Fruit fly (Drosophila melanogaster) whole organism, embryonic: ENCODE data around the gene Mpc1.

Source experiments
- Antp ChIP-seq: fragments of 200-800 bp; sonication (Bioruptor generic); optimal IDR thresholded peaks from 3 replicates; lab custom pipeline; 2016; ENCODE audit warnings: missing biosample characterization, missing genetic modification characterization
- Asciz ChIP-seq: fragments of 200-800 bp; sonication (Bioruptor generic); optimal IDR thresholded peaks from 2 replicates; lab custom pipeline; 2017; ENCODE audit warnings: missing biosample characterization, mild to moderate bottlenecking, missing genetic modification characterization, missing genetic modification reagents
- B-H2 ChIP-seq: fragments of 200-800 bp; sonication (Bioruptor generic); optimal IDR thresholded peaks from 2 replicates; lab custom pipeline; 2018; ENCODE audit warnings: missing biosample characterization, mild to moderate bottlenecking, missing genetic modification characterization
- CG11085 ChIP-seq: fragments of 200-800 bp; sonication (Bioruptor generic); IDR thresholded peaks from 2 replicates; pipeline ENCODE4 v1.3.6; 2022; ENCODE audit warnings: missing biosample characterization, missing genetic modification characterization
- CG12659 ChIP-seq: fragments of 200-800 bp; sonication (Bioruptor generic); optimal IDR thresholded peaks from 3 replicates; lab custom pipeline; 2017; ENCODE audit warnings: mild to moderate bottlenecking, missing biosample characterization, missing genetic modification reagents, missing genetic modification characterization
- CG16779 ChIP-seq: fragments of 200-800 bp; sonication (Bioruptor generic); IDR thresholded peaks from 2 replicates; pipeline ENCODE4 v1.3.6; 2022; ENCODE audit warnings: missing biosample characterization, missing genetic modification characterization
- CG18599 ChIP-seq: fragments of 200-800 bp; sonication (Bioruptor generic); optimal IDR thresholded peaks from 3 replicates; lab custom pipeline; 2017; ENCODE audit warnings: missing biosample characterization, missing genetic modification characterization, mild to moderate bottlenecking, moderate library complexity, missing genetic modification reagents
- CG18764 ChIP-seq: fragments of 200-800 bp; sonication (Bioruptor generic); optimal IDR thresholded peaks from 3 replicates; lab custom pipeline; 2016; ENCODE audit warnings: missing biosample characterization, missing genetic modification characterization
- CG30431 ChIP-seq: fragments of 200-800 bp; sonication (Bioruptor generic); optimal IDR thresholded peaks from 2 replicates; lab custom pipeline; 2017; ENCODE audit warnings: missing biosample characterization, missing genetic modification characterization
- CG31224 ChIP-seq: fragments of 200-800 bp; sonication (Bioruptor generic); IDR thresholded peaks from 2 replicates; pipeline ENCODE4 v1.3.6; 2022; ENCODE audit warnings: missing biosample characterization, missing genetic modification characterization
- CG3407 ChIP-seq: fragments of 200-800 bp; sonication (Bioruptor generic); optimal IDR thresholded peaks from 2 replicates; lab custom pipeline; 2018; ENCODE audit warnings: missing biosample characterization, mild to moderate bottlenecking, missing genetic modification characterization
- CG7745 ChIP-seq: fragments of 200-800 bp; sonication (Bioruptor generic); optimal IDR thresholded peaks from 2 replicates; lab custom pipeline; 2018; ENCODE audit warnings: missing biosample characterization, mild to moderate bottlenecking, missing genetic modification characterization, moderate library complexity
- CG7786 ChIP-seq: fragments of 200-800 bp; sonication (Bioruptor generic); optimal IDR thresholded peaks from 2 replicates; lab custom pipeline; 2016; ENCODE audit warnings: missing biosample characterization, missing genetic modification characterization
- CG8089 ChIP-seq: fragments of 200-800 bp; sonication (Bioruptor generic); optimal IDR thresholded peaks from 3 replicates; lab custom pipeline; 2016; ENCODE audit warnings: missing biosample characterization, missing genetic modification characterization
- CG9727 ChIP-seq: fragments of 200-800 bp; sonication (Bioruptor generic); optimal IDR thresholded peaks from 3 replicates; lab custom pipeline; 2017; ENCODE audit warnings: missing biosample characterization, mild to moderate bottlenecking, missing genetic modification characterization
- CTCF ChIP-seq: fragments of 200-800 bp; sonication (Bioruptor generic); optimal IDR thresholded peaks from 2 replicates; lab custom pipeline; 2017; ENCODE audit warnings: missing biosample characterization, mild to moderate bottlenecking, missing genetic modification characterization, moderate library complexity
- CrebB ChIP-seq: fragments of 200-800 bp; sonication (Bioruptor generic); optimal IDR thresholded peaks from 3 replicates; lab custom pipeline; 2018; ENCODE audit warnings: missing biosample characterization, mild to moderate bottlenecking, missing genetic modification characterization
- Dip3 ChIP-seq: fragments of 200-800 bp; sonication (Bioruptor generic); optimal IDR thresholded peaks from 3 replicates; lab custom pipeline; 2016; ENCODE audit warnings: missing biosample characterization, missing genetic modification characterization
- Eip74EF ChIP-seq, 2 experiments: fragments of 200-800 bp in 1 of 2; fragments of >200 bp in 1 of 2; sonication (Bioruptor generic) in 1 of 2; optimal IDR thresholded peaks; 2 replicates each; lab custom pipeline; 2017 to 2019; ENCODE audit warnings: missing biosample characterization in 2 of 2, missing genetic modification characterization in 2 of 2, mild to moderate bottlenecking in 1 of 2, moderate library complexity in 1 of 2
- Fer2 ChIP-seq: fragments of 200-800 bp; sonication (Bioruptor generic); optimal IDR thresholded peaks from 2 replicates; lab custom pipeline; 2018; ENCODE audit warnings: missing biosample characterization, mild to moderate bottlenecking, missing genetic modification characterization, moderate library complexity
- HLH4C ChIP-seq: fragments of 200-800 bp; sonication (Bioruptor generic); IDR thresholded peaks from 3 replicates; pipeline ENCODE4 v1.3.6; 2022; ENCODE audit warnings: missing biosample characterization, missing genetic modification characterization; ENCODE audit not compliant: partially characterized antibody
- MESR4 ChIP-seq: fragments of 200-800 bp; sonication (Bioruptor generic); optimal IDR thresholded peaks from 2 replicates; lab custom pipeline; 2018; ENCODE audit warnings: missing biosample characterization, mild to moderate bottlenecking, missing genetic modification characterization, moderate library complexity
- Nf-YA ChIP-seq: fragments of 200-800 bp; sonication (Bioruptor generic); IDR thresholded peaks from 2 replicates; pipeline ENCODE4 v1.3.6; 2022; ENCODE audit warnings: missing biosample characterization, missing genetic modification characterization
- Scr ChIP-seq: fragments of 200-800 bp; sonication (Bioruptor generic); IDR thresholded peaks from 2 replicates; pipeline ENCODE4 v1.3.6; 2022; ENCODE audit warnings: missing biosample characterization, missing genetic modification characterization; ENCODE audit not compliant: partially characterized antibody
- Sry-δ ChIP-seq: fragments of 200-800 bp; sonication (Bioruptor generic); optimal IDR thresholded peaks from 2 replicates; lab custom pipeline; 2016; ENCODE audit warnings: missing biosample characterization, missing genetic modification characterization
- TFAM ChIP-seq: fragments of 200-800 bp; sonication (Bioruptor generic); optimal IDR thresholded peaks from 2 replicates; lab custom pipeline; 2017; ENCODE audit warnings: missing biosample characterization, missing genetic modification characterization, inconsistent platforms
- Tbp ChIP-seq: fragments of >200 bp; optimal IDR thresholded peaks from 2 replicates; lab custom pipeline; 2018; ENCODE audit warnings: missing biosample characterization, missing genetic modification characterization
- Usf ChIP-seq: fragments of 200-800 bp; sonication (Bioruptor generic); optimal IDR thresholded peaks from 2 replicates; lab custom pipeline; 2017; ENCODE audit warnings: missing genotype, missing biosample characterization, missing genetic modification characterization
- Xrp1 ChIP-seq: fragments of 200-800 bp; sonication (Bioruptor generic); IDR thresholded peaks from 2 replicates; pipeline ENCODE4 v1.3.6; 2022; ENCODE audit warnings: missing biosample characterization, missing genetic modification characterization
- aop ChIP-seq: fragments of 200-800 bp; sonication (Bioruptor generic); IDR thresholded peaks from 2 replicates; pipeline ENCODE4 v1.3.6; 2022; ENCODE audit warnings: missing biosample characterization, missing genetic modification characterization
- ash1 ChIP-seq: fragments of 200-800 bp; sonication (Bioruptor generic); optimal IDR thresholded peaks from 2 replicates; lab custom pipeline; 2018; ENCODE audit warnings: missing biosample characterization, mild to moderate bottlenecking, missing genetic modification characterization
- bsh ChIP-seq, 2 experiments: fragments of 200-800 bp; sonication (Bioruptor generic); optimal IDR thresholded peaks; 2 replicates each; lab custom pipeline; 2017 to 2018; ENCODE audit warnings: mild to moderate bottlenecking in 2 of 2, missing biosample characterization in 2 of 2, missing genetic modification characterization in 2 of 2, moderate library complexity in 1 of 2
- chm ChIP-seq: fragments of 200-800 bp; sonication (Bioruptor generic); IDR thresholded peaks from 2 replicates; pipeline ENCODE4 v1.3.6; 2022; ENCODE audit warnings: missing biosample characterization, missing genetic modification characterization
- chn ChIP-seq: fragments of 200-800 bp; sonication (Bioruptor generic); optimal IDR thresholded peaks from 2 replicates; lab custom pipeline; 2016; ENCODE audit warnings: missing biosample characterization, missing genetic modification characterization
- da ChIP-seq: fragments of 200-800 bp; sonication (Bioruptor generic); optimal IDR thresholded peaks from 2 replicates; lab custom pipeline; 2016; ENCODE audit warnings: missing biosample characterization, missing genetic modification characterization
- dm ChIP-seq: fragments of 200-800 bp; sonication (Bioruptor generic); optimal IDR thresholded peaks from 3 replicates; lab custom pipeline; 2016; ENCODE audit warnings: missing biosample characterization, missing genetic modification characterization
- dpn ChIP-seq, 2 experiments: fragments of 200-800 bp; sonication (Bioruptor generic); optimal IDR thresholded peaks; 3 replicates each; lab custom pipeline; 2016; ENCODE audit warnings: missing biosample characterization in 2 of 2, missing genetic modification characterization in 2 of 2
- fd96Cb ChIP-seq: fragments of 200-800 bp; sonication (Bioruptor generic); optimal IDR thresholded peaks from 2 replicates; lab custom pipeline; 2018; ENCODE audit warnings: missing biosample characterization, mild to moderate bottlenecking, missing genetic modification characterization, moderate library complexity
- insv ChIP-seq, 2 experiments: fragments of 200-800 bp; sonication (Bioruptor generic); optimal IDR thresholded peaks; 3 replicates each; lab custom pipeline; 2016 to 2018; ENCODE audit warnings: missing biosample characterization in 2 of 2, missing genetic modification characterization in 2 of 2
- jumu ChIP-seq: fragments of 200-800 bp; sonication (Bioruptor generic); optimal IDR thresholded peaks from 3 replicates; lab custom pipeline; 2016; ENCODE audit warnings: missing biosample characterization, missing genetic modification characterization
- lola ChIP-seq, 3 experiments: fragments of >200 bp in 2 of 3; fragments of 200-800 bp in 1 of 3; sonication (Bioruptor generic) in 1 of 3; optimal IDR thresholded peaks; 2 replicates each; lab custom pipeline; 2017 to 2019; ENCODE audit warnings: missing biosample characterization in 3 of 3, missing genetic modification characterization in 3 of 3, mild to moderate bottlenecking in 1 of 3, moderate library complexity in 1 of 3
- nerfin-1 ChIP-seq: fragments of 200-800 bp; sonication (Bioruptor generic); optimal IDR thresholded peaks from 3 replicates; lab custom pipeline; 2019; ENCODE audit warnings: missing biosample characterization, mild to moderate bottlenecking, missing genetic modification characterization, moderate library complexity
- onecut ChIP-seq: fragments of 200-800 bp; sonication (Bioruptor generic); IDR thresholded peaks from 2 replicates; pipeline ENCODE4 v1.3.6; 2022; ENCODE audit warnings: missing biosample characterization, missing genetic modification characterization
- pan ChIP-seq, 4 experiments: fragments of >200 bp in 3 of 4; fragments of 200-800 bp in 1 of 4; sonication (Bioruptor generic) in 1 of 4; optimal IDR thresholded peaks in 3 of 4; IDR thresholded peaks in 1 of 4; 2 replicates each; pipeline versions ENCODE4 v1.3.6 to Lab custom; 2017 to 2022; ENCODE audit warnings: missing biosample characterization in 2 of 4, missing genetic modification characterization in 2 of 4, mixed read lengths in 1 of 4
- pb ChIP-seq: fragments of 200-800 bp; sonication (Bioruptor generic); optimal IDR thresholded peaks from 3 replicates; lab custom pipeline; 2016; ENCODE audit warnings: missing biosample characterization, missing genetic modification characterization
- pros ChIP-seq: fragments of 200-800 bp; sonication (Bioruptor generic); optimal IDR thresholded peaks from 3 replicates; lab custom pipeline; 2019; ENCODE audit warnings: missing biosample characterization, mild to moderate bottlenecking, missing genetic modification characterization, moderate library complexity
- tin ChIP-seq: fragments of 200-800 bp; sonication (Bioruptor generic); optimal IDR thresholded peaks from 3 replicates; lab custom pipeline; 2016; ENCODE audit warnings: missing biosample characterization, missing genetic modification characterization
- usp ChIP-seq: fragments of >200 bp; optimal IDR thresholded peaks from 2 replicates; lab custom pipeline; 2017; ENCODE audit warnings: missing biosample characterization, missing genetic modification characterization
- wek ChIP-seq: fragments of 200-800 bp; sonication (Bioruptor generic); optimal IDR thresholded peaks from 3 replicates; lab custom pipeline; 2018; ENCODE audit warnings: missing biosample characterization, mild to moderate bottlenecking, missing genetic modification characterization, moderate library complexity
- zfh2 ChIP-seq: fragments of 200-800 bp; sonication (Bioruptor generic); optimal IDR thresholded peaks from 2 replicates; lab custom pipeline; 2016; ENCODE audit warnings: missing biosample characterization, missing genetic modification characterization

The Mpc1 gene

DNA sequence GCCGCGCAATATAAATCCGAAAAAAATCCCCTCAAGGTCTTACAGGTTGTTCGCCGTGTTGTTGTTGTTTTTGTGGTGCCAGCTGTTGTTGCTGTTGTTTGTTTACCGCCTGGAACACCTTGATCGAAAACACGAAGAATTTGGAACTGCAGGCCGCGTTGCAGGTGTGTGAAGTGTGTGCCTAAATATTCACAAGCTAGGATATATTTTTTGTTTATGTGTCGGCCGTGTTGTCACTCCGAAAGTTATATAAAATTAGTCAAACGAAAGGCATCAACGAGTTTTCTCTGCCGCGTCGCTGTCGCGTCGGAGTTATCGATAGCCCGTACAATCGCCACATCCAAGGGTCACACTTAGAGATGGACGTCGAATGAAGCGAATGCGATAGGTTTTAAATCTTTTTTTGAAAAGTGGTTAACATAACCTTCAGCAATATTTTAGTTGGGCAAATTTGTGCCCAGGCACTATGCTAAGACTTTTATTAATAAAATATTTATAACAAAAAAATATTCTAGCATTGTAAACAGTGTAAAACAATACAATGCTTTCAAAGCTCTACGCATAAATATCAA is at the start of gene Mpc1 (continued):
- TF ChIP-seq CTCF (GFP tag; lab: Kevin White, UChicago) (no peak), dm (GFP tag; lab: Kevin White, UChicago) (no peak), tin (GFP tag; lab: Kevin White, UChicago) (no peak), CG12659 (GFP tag; lab: Kevin White, UChicago) (peak; percentile 63), CrebB (no peak), da (no peak), CG7786 (GFP tag; lab: Kevin White, UChicago) (no peak), CG18764 (GFP tag; lab: Kevin White, UChicago) (no peak), Sry-δ (peak; percentile 78), dpn (GFP tag; optimal IDR thresholded peaks at IDR 0.05; lab: Kevin White, UChicago) (no peak), CG16779 (GFP tag; lab: Robert Waterston, UW) (no peak), pan (optimal IDR thresholded peaks at IDR 0.05; lab: Kevin White, UChicago) (no peak), pan (GFP tag; optimal IDR thresholded peaks at IDR 0.05 in 1 of 2, IDR thresholded peaks at IDR 0.05 in 1 of 2) (no peak), onecut (GFP tag; lab: Robert Waterston, UW) (no peak; the same call in 1 of the 2 replicates), chn (GFP tag; lab: Kevin White, UChicago) (no peak), usp (GFP tag; lab: Kevin White, UChicago) (no peak), CG8089 (no peak), ash1 (GFP tag; lab: Kevin White, UChicago) (no peak), Dip3 (no peak), lola (GFP tag; optimal IDR thresholded peaks at IDR 0.05; lab: Kevin White, UChicago) (no peak), HLH4C (GFP tag; lab: Robert Waterston, UW) (peak; percentile 72), zfh2 (GFP tag; lab: Kevin White, UChicago) (no peak), wek (GFP tag; lab: Kevin White, UChicago) (peak; percentile 2), CG3407 (GFP tag; lab: Kevin White, UChicago) (no peak), insv (GFP tag; optimal IDR thresholded peaks at IDR 0.05; lab: Kevin White, UChicago) (peak in 1 of 2 experiments; percentile 8), bsh (GFP tag; optimal IDR thresholded peaks at IDR 0.05; lab: Kevin White, UChicago) (no peak), aop (GFP tag; lab: Robert Waterston, UW) (no peak), Nf-YA (no peak), jumu (GFP tag; lab: Kevin White, UChicago) (no peak), pb (GFP tag; lab: Kevin White, UChicago) (no peak), CG30431 (GFP tag; lab: Kevin White, UChicago) (no peak), TFAM (GFP tag; lab: Kevin White, UChicago) (no peak), pros (GFP tag; lab: Kevin White, UChicago) (no peak), Eip74EF (GFP tag; optimal IDR thresholded peaks at IDR 0.05; lab: Kevin White, UChicago) (no peak), chm (GFP tag; lab: Robert Waterston, UW) (no peak), Antp (no peak), Usf (GFP tag; lab: Kevin White, UChicago) (no peak), fd96Cb (tag; lab: Kevin White, UChicago) (no peak), MESR4 (GFP tag; lab: Kevin White, UChicago) (peak; percentile 93), Tbp (GFP tag; lab: Kevin White, UChicago) (no peak), Xrp1 (GFP tag; lab: Robert Waterston, UW) (peak; percentile 61), Scr (GFP tag; lab: Robert Waterston, UW) (peak; percentile 86), Asciz (GFP tag; lab: Kevin White, UChicago) (no peak), B-H2 (GFP tag; lab: Kevin White, UChicago) (peak; percentile 5), CG11085 (GFP tag; lab: Robert Waterston, UW) (peak; percentile 6; the same call in 1 of the 2 replicates), CG7745 (tag; lab: Kevin White, UChicago) (no peak), nerfin-1 (tag; lab: Kevin White, UChicago) (no peak), Fer2 (tag; lab: Kevin White, UChicago) (no peak), CG9727 (GFP tag; lab: Kevin White, UChicago) (no peak), CG18599 (GFP tag; lab: Kevin White, UChicago) (peak; percentile 17), CG31224 (GFP tag; lab: Robert Waterston, UW) (no peak)
